Fruit fly (Drosophila melanogaster): Measurements from ENCODE around the gene CG32856.

The CG32856 gene

DNA sequence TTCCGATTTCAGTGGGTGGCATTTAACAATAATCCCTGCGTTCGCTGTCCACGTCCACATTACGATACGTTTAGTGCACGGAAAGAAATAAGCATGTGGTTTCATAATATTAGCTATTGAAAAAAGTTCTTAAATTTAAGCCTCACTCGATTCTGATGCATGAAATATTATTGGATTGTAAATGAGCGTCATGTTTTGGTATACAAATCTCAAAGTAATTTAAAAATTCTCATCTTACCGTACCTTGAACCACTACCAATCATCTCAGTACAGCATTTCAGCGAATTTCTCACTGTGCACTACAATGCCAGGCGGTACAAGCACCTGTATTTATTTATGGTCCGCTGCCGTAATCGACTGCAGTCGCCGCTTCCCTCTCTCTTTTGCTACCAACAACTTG, 9.1 kb upstream of the CG32856 start (continued):
- TF ChIP-seq CG31627 (GFP tag; optimal IDR thresholded peaks at IDR 0.05), result peak; percentile 84
- TF ChIP-seq Eip75B (GFP tag; optimal IDR thresholded peaks at IDR 0.05), result peak; percentile 79
- TF ChIP-seq CG7368 (GFP tag; optimal IDR thresholded peaks at IDR 0.05), result peak; percentile 59
- TF ChIP-seq net (GFP tag; optimal IDR thresholded peaks at IDR 0.05), result peak; percentile 90
- TF ChIP-seq CG10631 (GFP tag; optimal IDR thresholded peaks at IDR 0.05), result peak; percentile 74
- peak; percentile 94 for TF ChIP-seq Eip78C (GFP tag)
- TF ChIP-seq Met (GFP tag; optimal IDR thresholded peaks at IDR 0.05), result peak; percentile 79
- peak; percentile 49 for TF ChIP-seq CG8319 (GFP tag; optimal IDR thresholded peaks at IDR 0.05)

DNA sequence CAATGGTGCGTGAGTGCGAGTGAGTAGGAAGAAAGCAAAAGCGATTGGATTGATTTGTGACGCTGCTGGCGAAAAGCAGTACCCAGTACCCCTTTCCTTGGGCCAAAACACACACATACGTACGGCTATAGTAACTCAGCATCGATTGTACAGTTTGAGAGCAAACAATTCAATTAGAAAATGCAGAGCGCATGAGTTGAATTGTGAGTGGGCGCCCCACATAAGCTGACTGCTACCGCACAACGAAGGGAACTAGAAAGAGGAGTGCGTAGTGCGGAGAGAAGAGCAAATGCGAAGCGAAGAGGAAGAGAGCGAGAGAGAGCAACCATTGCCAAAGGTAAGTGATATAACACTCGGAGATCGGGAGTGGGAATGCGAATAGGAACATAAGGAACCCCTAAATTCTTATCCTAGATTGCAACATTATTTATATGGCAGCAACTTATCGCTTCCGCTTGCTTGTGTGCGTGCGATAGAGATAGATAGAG, 8.4 kb upstream of the CG32856 start:
- TF ChIP-seq CG11902 (GFP tag; optimal IDR thresholded peaks at IDR 0.05), result no peak
- no peak for TF ChIP-seq Ets21C (GFP tag; optimal IDR thresholded peaks at IDR 0.05)
- no peak for TF ChIP-seq spab (GFP tag; optimal IDR thresholded peaks at IDR 0.05)
- no peak for TF ChIP-seq lz (GFP tag; optimal IDR thresholded peaks at IDR 0.05)
- no peak for TF ChIP-seq Ets96B (tag; optimal IDR thresholded peaks at IDR 0.05)
- no peak for TF ChIP-seq topi (GFP tag; optimal IDR thresholded peaks at IDR 0.05)
- peak; percentile 38 for TF ChIP-seq Sox14 (GFP tag; optimal IDR thresholded peaks at IDR 0.05)
- no peak for TF ChIP-seq OdsH (GFP tag; optimal IDR thresholded peaks at IDR 0.05)
- TF ChIP-seq fd85E (GFP tag; optimal IDR thresholded peaks at IDR 0.05), result no peak
- no peak for TF ChIP-seq salr (GFP tag; optimal IDR thresholded peaks at IDR 0.05)
- TF ChIP-seq eg (GFP tag; IDR thresholded peaks at IDR 0.05), result no peak
- TF ChIP-seq CG6854 (GFP tag; optimal IDR thresholded peaks at IDR 0.05), result no peak
- no peak for TF ChIP-seq fd59A (GFP tag; optimal IDR thresholded peaks at IDR 0.05)
- TF ChIP-seq CG6163 (GFP tag; IDR thresholded peaks at IDR 0.05), result no peak
- peak; percentile 72 for TF ChIP-seq fkh (GFP tag; optimal IDR thresholded peaks at IDR 0.05)
- no peak for TF ChIP-seq vri (GFP tag; optimal IDR thresholded peaks at IDR 0.05)
- no peak for TF ChIP-seq acj6 (GFP tag; optimal IDR thresholded peaks at IDR 0.05)
- TF ChIP-seq Eip93F (GFP tag; optimal IDR thresholded peaks at IDR 0.05), result no peak
- no peak for TF ChIP-seq Smox (GFP tag; optimal IDR thresholded peaks at IDR 0.05)
- TF ChIP-seq Hr39 (GFP tag; optimal IDR thresholded peaks at IDR 0.05), result no peak
- peak; percentile 24 for TF ChIP-seq Eip78C (GFP tag)
- TF ChIP-seq CG16779 (tag; optimal IDR thresholded peaks at IDR 0.05), result no peak
- no peak for TF ChIP-seq CG11294 (GFP tag; IDR thresholded peaks at IDR 0.05)
- TF ChIP-seq Sox15 (GFP tag; optimal IDR thresholded peaks at IDR 0.05), result no peak
- TF ChIP-seq CG10631 (GFP tag; optimal IDR thresholded peaks at IDR 0.05), result no peak
- peak; percentile 3 for TF ChIP-seq CG3919 (GFP tag; optimal IDR thresholded peaks at IDR 0.05)
- TF ChIP-seq Sox102F (GFP tag; optimal IDR thresholded peaks at IDR 0.05), result no peak
- peak in 1 of 2 experiments; percentile 28 for TF ChIP-seq ss (GFP tag; optimal IDR thresholded peaks at IDR 0.05)
- no peak for TF ChIP-seq CG8319 (GFP tag; optimal IDR thresholded peaks at IDR 0.05)
- TF ChIP-seq Hr38 (GFP tag; optimal IDR thresholded peaks at IDR 0.05), result no peak
- no peak for TF ChIP-seq CG32006 (GFP tag; optimal IDR thresholded peaks at IDR 0.05)
- TF ChIP-seq dac (GFP tag; optimal IDR thresholded peaks at IDR 0.05), result no peak
- TF ChIP-seq CG6792 (GFP tag; optimal IDR thresholded peaks at IDR 0.05), result no peak
- peak; percentile 75 for TF ChIP-seq dsx (GFP tag; optimal IDR thresholded peaks at IDR 0.05; ENCODE audit: poor library complexity, severe bottlenecking)
- no peak for TF ChIP-seq Gug (GFP tag; IDR thresholded peaks at IDR 0.05)
- TF ChIP-seq esn (GFP tag; optimal IDR thresholded peaks at IDR 0.05), result no peak
- TF ChIP-seq CG8632 (GFP tag; optimal IDR thresholded peaks at IDR 0.05), result no peak
- peak; percentile 42 for TF ChIP-seq CG9139 (GFP tag; optimal IDR thresholded peaks at IDR 0.05)
- TF ChIP-seq CG31627 (GFP tag; optimal IDR thresholded peaks at IDR 0.05), result no peak
- no peak for TF ChIP-seq Lpt (GFP tag; optimal IDR thresholded peaks at IDR 0.05)
- peak; percentile 16 for TF ChIP-seq Met (GFP tag; optimal IDR thresholded peaks at IDR 0.05)
- TF ChIP-seq CG11762 (GFP tag; optimal IDR thresholded peaks at IDR 0.05; ENCODE audit: insufficient read depth), result no peak
- no peak for TF ChIP-seq CG6808 (GFP tag; optimal IDR thresholded peaks at IDR 0.05)
- TF ChIP-seq net (GFP tag; optimal IDR thresholded peaks at IDR 0.05), result no peak
- peak; percentile 6 for TF ChIP-seq CG1621 (tag; optimal IDR thresholded peaks at IDR 0.05)
- TF ChIP-seq pdm3 (GFP tag; optimal IDR thresholded peaks at IDR 0.05), result no peak
- peak; percentile 32 for TF ChIP-seq Blimp-1 (GFP tag; optimal IDR thresholded peaks at IDR 0.05)
